Worm (Caenorhabditis elegans) whole organism, L1 larva: ENCODE data around the gene hira-1.

Experiments
- C04F5.9 ChIP-seq: sonication (generic microtip); optimal IDR thresholded peaks from 2 replicates; lab custom pipeline; 2016; ENCODE audit warnings: missing genetic modification characterization, missing compliant biosample characterization
- C16A3.4 ChIP-seq: fragments of 150-350 bp; optimal IDR thresholded peaks from 2 replicates; lab custom pipeline; 2014; ENCODE audit warnings: missing biosample characterization, missing genetic modification characterization
- F16B12.6 ChIP-seq: fragments of 150-350 bp; optimal IDR thresholded peaks from 2 replicates; lab custom pipeline; 2014; ENCODE audit warnings: missing biosample characterization, missing genetic modification characterization
- aha-1 ChIP-seq: fragments of 150-350 bp; optimal IDR thresholded peaks from 2 replicates; lab custom pipeline; 2014; ENCODE audit warnings: missing biosample characterization, missing genetic modification characterization
- aly-2 ChIP-seq: fragments of 150-350 bp; optimal IDR thresholded peaks from 2 replicates; lab custom pipeline; 2014; ENCODE audit warnings: missing biosample characterization, missing genetic modification characterization
- ama-1 ChIP-seq: fragments of 150-350 bp; optimal IDR thresholded peaks from 2 replicates; lab custom pipeline; 2014
- blmp-1 ChIP-seq: fragments of 150-350 bp; optimal IDR thresholded peaks from 2 replicates; lab custom pipeline; 2014; ENCODE audit warnings: missing biosample characterization, missing genetic modification characterization
- ceh-63 ChIP-seq: fragments of 200-800 bp; sonication (Bioruptor generic); optimal IDR thresholded peaks from 2 replicates; lab custom pipeline; 2018; ENCODE audit warnings: mild to moderate bottlenecking, missing genetic modification characterization, missing compliant biosample characterization
- ceh-88 ChIP-seq: fragments of 200-800 bp; sonication (Bioruptor generic); IDR thresholded peaks from 2 replicates; pipeline ENCODE4 v1.3.6; 2022; ENCODE audit warnings: missing genetic modification characterization, missing compliant biosample characterization
- ceh-90 ChIP-seq: sonication (generic microtip); optimal IDR thresholded peaks from 2 replicates; lab custom pipeline; 2016; ENCODE audit warnings: missing genetic modification characterization, missing compliant biosample characterization
- dpl-1 ChIP-seq, 3 experiments: fragments of 150-350 bp in 2 of 3; sonication (generic microtip) in 1 of 3; optimal IDR thresholded peaks; 2 replicates each; lab custom pipeline; 2014 to 2017; ENCODE audit warnings: missing biosample characterization in 3 of 3, missing genetic modification characterization in 3 of 3, missing genetic modification reagents in 3 of 3
- efl-1 ChIP-seq, 4 experiments: fragments of 150-350 bp; optimal IDR thresholded peaks in 3 of 4; peaks in 1 of 4; 1 replicate in 1 of 4; 2 replicates in 3 of 4; lab custom pipeline; 2014; ENCODE audit warnings: missing biosample characterization in 2 of 4, missing genetic modification characterization in 2 of 4, missing genetic modification reagents in 2 of 4
- egl-13 ChIP-seq: sonication (generic microtip); optimal IDR thresholded peaks from 2 replicates; lab custom pipeline; 2016; ENCODE audit warnings: missing genotype, missing genetic modification reagents, missing genetic modification characterization, missing compliant biosample characterization
- elt-2 ChIP-seq: sonication (generic microtip); optimal IDR thresholded peaks from 2 replicates; lab custom pipeline; 2016; ENCODE audit warnings: missing genetic modification characterization, mild to moderate bottlenecking, inconsistent platforms, missing compliant biosample characterization, missing genetic modification reagents
- elt-3 ChIP-seq, 6 experiments: fragments of 150-350 bp in 1 of 6; sonication (generic microtip); optimal IDR thresholded peaks; 2 replicates each; lab custom pipeline; 2017 to 2018; ENCODE audit warnings: missing biosample characterization in 6 of 6, missing genetic modification characterization in 6 of 6, inconsistent platforms in 1 of 6
- ets-5 ChIP-seq: fragments of 200-800 bp; sonication (Bioruptor generic); IDR thresholded peaks from 2 replicates; pipeline ENCODE4 v1.3.6; 2022; ENCODE audit warnings: missing genetic modification characterization, missing compliant biosample characterization
- fkh-10 ChIP-seq: sonication (generic microtip); optimal IDR thresholded peaks from 2 replicates; lab custom pipeline; 2017; ENCODE audit warnings: missing biosample characterization, missing genetic modification reagents, missing genetic modification characterization
- hlh-4 ChIP-seq: sonication (generic microtip); optimal IDR thresholded peaks from 2 replicates; lab custom pipeline; 2016; ENCODE audit warnings: mild to moderate bottlenecking, missing genetic modification characterization, missing compliant biosample characterization
- irx-1 ChIP-seq: sonication (generic microtip); optimal IDR thresholded peaks from 2 replicates; lab custom pipeline; 2016; ENCODE audit warnings: missing genetic modification characterization, missing compliant biosample characterization
- jun-1 ChIP-seq: fragments of 150-350 bp; optimal IDR thresholded peaks from 2 replicates; lab custom pipeline; 2014; ENCODE audit warnings: missing biosample characterization, missing genetic modification reagents, missing genetic modification characterization
- lin-13 ChIP-seq: fragments of 150-350 bp; optimal IDR thresholded peaks from 2 replicates; lab custom pipeline; 2014; ENCODE audit warnings: missing biosample characterization, missing genetic modification reagents, missing genetic modification characterization
- lin-14 ChIP-seq: fragments of 200-800 bp; sonication (Bioruptor generic); optimal IDR thresholded peaks from 2 replicates; lab custom pipeline; 2018; ENCODE audit warnings: mild to moderate bottlenecking, missing genetic modification characterization, moderate library complexity, missing compliant biosample characterization
- lin-15B ChIP-seq: fragments of 150-350 bp; sonication (generic microtip); optimal IDR thresholded peaks from 3 replicates; lab custom pipeline; 2014; ENCODE audit warnings: missing biosample characterization, missing genetic modification characterization
- lin-35 ChIP-seq, 2 experiments: fragments of 150-350 bp; optimal IDR thresholded peaks; 2 replicates each; lab custom pipeline; 2014; ENCODE audit warnings: missing biosample characterization in 2 of 2, missing genetic modification characterization in 2 of 2, missing genetic modification reagents in 2 of 2
- lir-3 ChIP-seq: sonication (generic microtip); optimal IDR thresholded peaks from 2 replicates; lab custom pipeline; 2016; ENCODE audit warnings: mild to moderate bottlenecking, missing genetic modification characterization, moderate library complexity, missing compliant biosample characterization; ENCODE audit not compliant: poor library complexity
- lsy-2 ChIP-seq, 2 experiments: fragments of 150-350 bp; optimal IDR thresholded peaks; 2 replicates each; lab custom pipeline; 2014; ENCODE audit warnings: missing biosample characterization in 2 of 2, missing genetic modification characterization in 2 of 2
- mep-1 ChIP-seq: fragments of 150-350 bp; optimal IDR thresholded peaks from 2 replicates; lab custom pipeline; 2014; ENCODE audit warnings: missing biosample characterization, missing genetic modification characterization
- nhr-237 ChIP-seq: fragments of 150-350 bp; optimal IDR thresholded peaks from 2 replicates; lab custom pipeline; 2014; ENCODE audit warnings: missing biosample characterization, missing genetic modification characterization
- nhr-28 ChIP-seq: fragments of 150-350 bp; optimal IDR thresholded peaks from 2 replicates; lab custom pipeline; 2014; ENCODE audit warnings: missing biosample characterization, missing genetic modification characterization
- nhr-47 ChIP-seq: sonication (generic microtip); optimal IDR thresholded peaks from 2 replicates; lab custom pipeline; 2016; ENCODE audit warnings: mild to moderate bottlenecking, missing genetic modification characterization, moderate library complexity, missing compliant biosample characterization
- nhr-76 ChIP-seq: sonication (generic microtip); optimal IDR thresholded peaks from 2 replicates; lab custom pipeline; 2017; ENCODE audit warnings: missing biosample characterization, missing genetic modification characterization
- nhr-77 ChIP-seq: fragments of 150-350 bp; optimal IDR thresholded peaks from 2 replicates; lab custom pipeline; 2014; ENCODE audit warnings: missing biosample characterization, missing genetic modification characterization
- nhr-84 ChIP-seq: sonication (generic microtip); optimal IDR thresholded peaks from 2 replicates; lab custom pipeline; 2017; ENCODE audit warnings: missing biosample characterization, missing genetic modification characterization
- nhr-85 ChIP-seq: sonication (generic microtip); peaks from one replicate; lab custom pipeline; 2016; ENCODE audit warnings: missing genetic modification characterization, inconsistent platforms, missing compliant biosample characterization
- nhr-90 ChIP-seq: sonication (generic microtip); optimal IDR thresholded peaks from 2 replicates; lab custom pipeline; 2016; ENCODE audit warnings: mild to moderate bottlenecking, missing genetic modification characterization, missing compliant biosample characterization; ENCODE audit not compliant: poor library complexity
- pqm-1 ChIP-seq: sonication (generic microtip); optimal IDR thresholded peaks from 3 replicates; lab custom pipeline; 2017; ENCODE audit warnings: missing biosample characterization, missing genetic modification characterization
- rnt-1 ChIP-seq: sonication (generic microtip); optimal IDR thresholded peaks from 2 replicates; lab custom pipeline; 2016; ENCODE audit warnings: mild to moderate bottlenecking, missing genetic modification characterization, moderate library complexity, missing compliant biosample characterization
- skn-1 ChIP-seq: fragments of 150-350 bp; optimal IDR thresholded peaks from 2 replicates; lab custom pipeline; 2014; ENCODE audit warnings: missing biosample characterization, missing genetic modification characterization
- snu-23 ChIP-seq: sonication (generic microtip); optimal IDR thresholded peaks from 2 replicates; lab custom pipeline; 2016; ENCODE audit warnings: missing genetic modification characterization, missing compliant biosample characterization
- sox-4 ChIP-seq: sonication (generic microtip); optimal IDR thresholded peaks from 2 replicates; lab custom pipeline; 2016; ENCODE audit warnings: missing genetic modification characterization, missing compliant biosample characterization
- sptf-1 ChIP-seq: fragments of 150-350 bp; optimal IDR thresholded peaks from 2 replicates; lab custom pipeline; 2014; ENCODE audit warnings: missing biosample characterization, missing genetic modification characterization
- swsn-7 ChIP-seq: sonication (generic microtip); optimal IDR thresholded peaks from 2 replicates; lab custom pipeline; 2016; ENCODE audit warnings: missing genetic modification characterization, missing compliant biosample characterization
- tlp-1 ChIP-seq: fragments of 150-350 bp; optimal IDR thresholded peaks from 2 replicates; lab custom pipeline; 2014; ENCODE audit warnings: missing biosample characterization, missing genetic modification characterization
- unc-130 ChIP-seq: fragments of 150-350 bp; optimal IDR thresholded peaks from 2 replicates; lab custom pipeline; 2017; ENCODE audit warnings: missing biosample characterization, missing genetic modification characterization, inconsistent platforms
- unc-30 ChIP-seq: sonication (generic microtip); optimal IDR thresholded peaks from 2 replicates; lab custom pipeline; 2017; ENCODE audit warnings: missing biosample characterization, missing genetic modification characterization
- unc-62 ChIP-seq: fragments of 150-350 bp; optimal IDR thresholded peaks from 2 replicates; lab custom pipeline; 2014; ENCODE audit warnings: missing biosample characterization, missing genetic modification reagents, missing genetic modification characterization
- unc-98 ChIP-seq: fragments of 200-800 bp; sonication (Bioruptor generic); IDR thresholded peaks from 2 replicates; pipeline ENCODE4 v1.3.6; 2022; ENCODE audit warnings: missing genetic modification characterization, missing compliant biosample characterization
- vab-15 ChIP-seq: sonication (generic microtip); optimal IDR thresholded peaks from 2 replicates; lab custom pipeline; 2017; ENCODE audit warnings: missing genotype, mild to moderate bottlenecking, missing genetic modification characterization, missing compliant biosample characterization
- xbp-1 ChIP-seq: sonication (generic microtip); optimal IDR thresholded peaks from 2 replicates; lab custom pipeline; 2016; ENCODE audit warnings: missing genetic modification characterization, missing compliant biosample characterization
- zip-4 ChIP-seq: fragments of 200-800 bp; sonication (Bioruptor generic); optimal IDR thresholded peaks from 2 replicates; lab custom pipeline; 2018; ENCODE audit warnings: mild to moderate bottlenecking, missing genetic modification characterization, moderate library complexity, missing compliant biosample characterization
- ztf-11 ChIP-seq, 2 experiments: sonication (generic microtip); optimal IDR thresholded peaks; 2 replicates each; lab custom pipeline; 2016 to 2017; ENCODE audit warnings: missing genetic modification characterization in 2 of 2, missing biosample characterization in 1 of 2, missing compliant biosample characterization in 1 of 2

hira-1 gene

DNA sequence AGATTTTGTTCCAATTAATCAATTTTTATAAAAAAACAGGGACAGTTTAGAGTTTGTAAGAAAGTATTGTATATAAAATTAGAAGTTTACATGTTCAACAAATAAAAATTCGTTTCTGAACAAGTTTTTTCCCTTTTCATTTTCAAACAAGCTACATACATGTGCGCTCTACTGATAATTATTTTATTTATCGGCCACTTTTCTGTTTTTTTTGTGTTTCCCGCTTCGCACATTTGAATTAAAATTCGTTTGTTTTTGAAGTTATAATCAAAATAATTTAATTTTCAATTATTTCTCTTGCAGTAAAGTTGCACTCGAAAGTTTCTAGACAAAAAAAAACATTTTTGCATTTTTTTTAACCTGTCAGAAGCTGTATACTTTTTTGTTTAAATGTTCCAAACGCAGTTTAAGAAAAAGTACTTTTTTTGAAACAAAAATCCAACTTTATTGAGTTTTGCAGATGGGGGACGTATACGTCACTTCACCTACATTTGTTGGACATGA, at the start of gene hira-1:
hira-1 (plus strand) TSS at position 454 of the 504 bp plus-strand sequence.
- no peak for TF ChIP-seq unc-130 (tag; lab: Kevin White, UChicago)
- no peak for TF ChIP-seq nhr-28 (tag; lab: Kevin White, UChicago)
- TF ChIP-seq nhr-77 (tag; lab: Kevin White, UChicago) = no peak
- peak; percentile 62 for TF ChIP-seq lin-15B (tag; lab: Kevin White, UChicago)
- TF ChIP-seq elt-2 (tag; lab: Kevin White, UChicago) = no peak
- peak; percentile 31 to 71 for TF ChIP-seq lsy-2 (tag; optimal IDR thresholded peaks at IDR 0.05; lab: Kevin White, UChicago)
- peak; percentile 43 for TF ChIP-seq blmp-1 (tag; lab: Kevin White, UChicago)
- TF ChIP-seq dpl-1 (GFP tag; optimal IDR thresholded peaks at IDR 0.05; lab: Kevin White, UChicago) = peak; percentile 62 to 82 (median 63)
- TF ChIP-seq tlp-1 (tag; lab: Kevin White, UChicago) = no peak
- TF ChIP-seq sptf-1 (tag; lab: Kevin White, UChicago) = no peak
- peak; percentile 12 for TF ChIP-seq vab-15 (tag; lab: Kevin White, UChicago)
- peak; percentile 76 to 82 for TF ChIP-seq lin-35 (GFP tag; optimal IDR thresholded peaks at IDR 0.05; lab: Kevin White, UChicago)
- no peak for TF ChIP-seq ceh-63
- TF ChIP-seq hlh-4 = no peak
- no peak for TF ChIP-seq unc-30
- TF ChIP-seq lin-13 (GFP tag; lab: Kevin White, UChicago) = no peak
- TF ChIP-seq efl-1 (optimal IDR thresholded peaks at IDR 0.05; lab: Kevin White, UChicago) = peak; percentile 70 to 77
- peak; percentile 77 to 97 for TF ChIP-seq efl-1 (GFP tag; optimal IDR thresholded peaks at IDR 0.05 in 1 of 2; lab: Kevin White, UChicago)
- TF ChIP-seq nhr-84 (tag; lab: Kevin White, UChicago) = no peak
- TF ChIP-seq C16A3.4 = peak; percentile 49
- peak; percentile 21 for TF ChIP-seq lin-14
- peak; percentile 16 for TF ChIP-seq snu-23
- no peak for TF ChIP-seq nhr-85

DNA sequence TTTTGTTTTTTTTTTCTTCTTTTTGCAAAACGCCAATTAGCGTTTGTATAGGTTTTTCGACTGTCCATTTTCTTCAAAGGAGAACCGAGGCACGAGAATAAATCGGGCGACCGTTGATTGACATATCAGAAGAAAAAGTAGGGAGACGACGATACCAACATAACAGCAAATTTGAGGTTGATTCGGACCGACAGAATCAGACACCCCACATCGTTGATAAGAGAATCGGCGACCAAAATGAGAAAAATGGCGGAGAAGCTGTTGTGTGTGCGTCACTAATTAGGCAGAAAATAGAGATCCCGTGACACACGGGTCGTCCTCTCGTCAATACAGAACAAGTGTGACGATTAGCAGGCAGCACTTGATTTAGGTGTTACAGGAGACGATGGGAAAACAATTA, 49.0 kb upstream of the hira-1 start:
- TF ChIP-seq C16A3.4 (no peak), nhr-47 (tag; lab: Kevin White, UChicago) (no peak), fkh-10 (no peak), rnt-1 (tag; lab: Kevin White, UChicago) (no peak), egl-13 (tag; lab: Kevin White, UChicago) (no peak), snu-23 (peak; percentile 8), ceh-63 (no peak), unc-98 (GFP tag; lab: Robert Waterston, UW) (no peak), swsn-7 (no peak), nhr-237 (no peak), hlh-4 (no peak), ama-1 (lab: Kevin White, UChicago) (no peak), unc-62 (no peak), nhr-90 (tag; lab: Kevin White, UChicago) (peak; percentile 11), aha-1 (no peak), xbp-1 (tag; lab: Kevin White, UChicago) (no peak), zip-4 (GFP tag; lab: Kevin White, UChicago) (no peak), skn-1 (tag; lab: Kevin White, UChicago) (no peak), ets-5 (GFP tag; lab: Robert Waterston, UW) (no peak), sox-4 (tag; lab: Kevin White, UChicago) (no peak), F16B12.6 (tag; lab: Kevin White, UChicago) (no peak), unc-130 (tag; lab: Kevin White, UChicago) (peak; percentile 63), pqm-1 (tag; lab: Kevin White, UChicago) (no peak), C04F5.9 (tag; lab: Kevin White, UChicago) (no peak), jun-1 (tag; lab: Kevin White, UChicago) (no peak), aly-2 (tag; lab: Kevin White, UChicago) (no peak), nhr-76 (tag; lab: Kevin White, UChicago) (no peak), lin-35 (GFP tag; optimal IDR thresholded peaks at IDR 0.05; lab: Kevin White, UChicago) (peak in 1 of 2 experiments; percentile 30), ceh-90 (tag; lab: Kevin White, UChicago) (no peak), lir-3 (tag; lab: Kevin White, UChicago) (no peak), ceh-88 (GFP tag; lab: Robert Waterston, UW) (no peak), unc-30 (no peak), ztf-11 (tag; optimal IDR thresholded peaks at IDR 0.05; lab: Kevin White, UChicago) (no peak), elt-3 (tag; optimal IDR thresholded peaks at IDR 0.05; lab: Kevin White, UChicago) (peak in 1 of 6 experiments; percentile 28), mep-1 (tag; lab: Kevin White, UChicago) (no peak), sptf-1 (tag; lab: Kevin White, UChicago) (no peak), irx-1 (tag; lab: Kevin White, UChicago) (no peak), lin-13 (GFP tag; lab: Kevin White, UChicago) (no peak), nhr-77 (tag; lab: Kevin White, UChicago) (no peak)
